Fruit fly (Drosophila melanogaster): ENCODE results near the gene RpS13.

The RpS13 gene

DNA sequence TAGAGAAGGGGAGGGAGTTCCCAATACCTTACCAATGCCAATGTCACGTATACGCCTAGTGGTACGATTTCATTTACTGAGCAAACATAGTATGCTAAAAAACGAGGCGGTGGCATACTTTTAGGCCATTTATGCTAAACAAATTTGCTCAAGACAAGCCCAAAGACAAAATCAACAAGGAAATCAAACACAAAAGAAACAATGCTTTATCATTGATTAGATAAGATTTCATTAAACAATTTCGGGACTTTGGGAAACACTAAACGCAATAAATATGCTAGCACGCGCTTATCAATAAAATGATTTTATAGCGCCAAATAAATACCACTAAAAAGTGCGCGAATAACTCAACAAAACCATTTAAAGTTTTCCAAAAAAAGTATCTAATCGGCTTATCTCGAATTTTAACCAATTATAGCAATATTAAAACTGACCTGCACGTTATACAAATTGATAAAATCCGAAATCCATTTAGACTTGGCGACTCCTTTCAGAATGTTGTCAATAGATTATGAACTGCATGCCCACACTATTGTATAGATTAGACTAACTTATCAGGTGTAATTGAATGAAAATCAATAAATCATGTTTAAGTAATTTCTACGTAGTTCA, 13.8 kb downstream of the RpS13 start (continued):
- TF ChIP-seq CG9817 (tag; optimal IDR thresholded peaks at IDR 0.05) (peak; percentile 12), E2f2 (GFP tag; IDR thresholded peaks at IDR 0.05) (no peak; the same call in 1 of the 2 replicates), CG18619 (GFP tag; optimal IDR thresholded peaks at IDR 0.05) (peak; percentile 8), HmgZ (tag; optimal IDR thresholded peaks at IDR 0.05) (peak; percentile 65), CG13296 (GFP tag; optimal IDR thresholded peaks at IDR 0.05) (peak; percentile 74), schlank (tag; optimal IDR thresholded peaks at IDR 0.05) (peak; percentile 36), Stat92E (GFP tag; optimal IDR thresholded peaks at IDR 0.05) (no peak), grau (tag; optimal IDR thresholded peaks at IDR 0.05) (peak; percentile 25), CG8388 (GFP tag; optimal IDR thresholded peaks at IDR 0.05) (peak; percentile 8), odd (GFP tag; optimal IDR thresholded peaks at IDR 0.05) (peak; percentile 69), CG4820 (GFP tag; optimal IDR thresholded peaks at IDR 0.05) (no peak), CG30403 (GFP tag; optimal IDR thresholded peaks at IDR 0.05) (no peak), Hr51 (GFP tag; optimal IDR thresholded peaks at IDR 0.05) (peak in 1 of 2 experiments; percentile 26), CG11093 (GFP tag; IDR thresholded peaks at IDR 0.05) (no peak), mirr (GFP tag; optimal IDR thresholded peaks at IDR 0.05) (peak; percentile 73), vvl (GFP tag; IDR thresholded peaks at IDR 0.05) (no peak), grn (GFP tag; optimal IDR thresholded peaks at IDR 0.05) (peak; percentile 74), Dbx (GFP tag; IDR thresholded peaks at IDR 0.05) (peak; percentile 25; the same call in 1 of the 3 replicates), Vsx1 (GFP tag; optimal IDR thresholded peaks at IDR 0.05) (peak; percentile 51), gce (GFP tag; IDR thresholded peaks at IDR 0.05) (no peak; the same call in 2 of the 3 replicates), lab (GFP tag; optimal IDR thresholded peaks at IDR 0.05) (peak; percentile 78), scrt (GFP tag; optimal IDR thresholded peaks at IDR 0.05) (peak; percentile 49), CG2678 (tag; optimal IDR thresholded peaks at IDR 0.05) (peak; percentile 68), CG3407 (GFP tag; optimal IDR thresholded peaks at IDR 0.05) (peak; percentile 32), CG6683 (GFP tag; optimal IDR thresholded peaks at IDR 0.05) (peak; percentile 2), B-H2 (GFP tag; optimal IDR thresholded peaks at IDR 0.05) (peak; percentile 49), CG34376 (GFP tag; optimal IDR thresholded peaks at IDR 0.05) (peak; percentile 57), rib (GFP tag; IDR thresholded peaks at IDR 0.05) (peak; percentile 33; the same call in 1 of the 2 replicates), sd (tag; optimal IDR thresholded peaks at IDR 0.05) (peak; percentile 95), CG6765 (GFP tag; optimal IDR thresholded peaks at IDR 0.05) (peak; percentile 26), Sox102F (GFP tag; optimal IDR thresholded peaks at IDR 0.05) (peak; percentile 42), Jarid2 (GFP tag; optimal IDR thresholded peaks at IDR 0.05) (peak; percentile 19), Nf-YB (GFP tag; optimal IDR thresholded peaks at IDR 0.05) (peak; percentile 3), dimm (GFP tag; IDR thresholded peaks at IDR 0.05) (no peak), gcm (GFP tag; optimal IDR thresholded peaks at IDR 0.05) (peak; percentile 14), CG10267 (tag; optimal IDR thresholded peaks at IDR 0.05) (no peak), seq (GFP tag; IDR thresholded peaks at IDR 0.05) (no peak), CG17568 (GFP tag; optimal IDR thresholded peaks at IDR 0.05) (peak; percentile 54), CG31388 (GFP tag; optimal IDR thresholded peaks at IDR 0.05) (no peak), sqz (GFP tag; optimal IDR thresholded peaks at IDR 0.05) (no peak), peb (GFP tag; IDR thresholded peaks at IDR 0.05) (no peak), CG31365 (tag; optimal IDR thresholded peaks at IDR 0.05) (peak; percentile 22), CG6813 (GFP tag; optimal IDR thresholded peaks at IDR 0.05) (peak; percentile 36), gfzf (GFP tag; optimal IDR thresholded peaks at IDR 0.05) (no peak), zen (tag; optimal IDR thresholded peaks at IDR 0.05) (no peak), Hey (tag; optimal IDR thresholded peaks at IDR 0.05) (peak; percentile 31), CG9727 (GFP tag; optimal IDR thresholded peaks at IDR 0.05) (peak; percentile 16), Oaz (GFP tag; IDR thresholded peaks at IDR 0.05) (no peak), CG31441 (GFP tag; IDR thresholded peaks at IDR 0.05) (no peak)

Measured in whole organism, embryonic.